Fruit fly (Drosophila melanogaster) S2 (cell line): Measurements from ENCODE around the gene CG13720.

ENCODE experiments used
- CG8478 ChIP-seq: fragments of >200 bp; optimal IDR thresholded peaks from 2 replicates; lab custom pipeline; 2018
- CTCF ChIP-seq, 2 experiments: fragments of >200 bp; optimal IDR thresholded peaks; 2 replicates each; lab custom pipeline; 2018

- TF ChIP-seq CG8478 (lab: Kevin White, UChicago) (no peak), CTCF (optimal IDR thresholded peaks at IDR 0.05; lab: Kevin White, UChicago) (no peak)
Measured at dm6 chr3L:4472768-4473167, 27.5 kb downstream of the CG13720 start, which contains the start of gene CG11349.
